Fruit fly (Drosophila melanogaster): ENCODE measurements around the gene CecB.

Gene CecB

DNA sequence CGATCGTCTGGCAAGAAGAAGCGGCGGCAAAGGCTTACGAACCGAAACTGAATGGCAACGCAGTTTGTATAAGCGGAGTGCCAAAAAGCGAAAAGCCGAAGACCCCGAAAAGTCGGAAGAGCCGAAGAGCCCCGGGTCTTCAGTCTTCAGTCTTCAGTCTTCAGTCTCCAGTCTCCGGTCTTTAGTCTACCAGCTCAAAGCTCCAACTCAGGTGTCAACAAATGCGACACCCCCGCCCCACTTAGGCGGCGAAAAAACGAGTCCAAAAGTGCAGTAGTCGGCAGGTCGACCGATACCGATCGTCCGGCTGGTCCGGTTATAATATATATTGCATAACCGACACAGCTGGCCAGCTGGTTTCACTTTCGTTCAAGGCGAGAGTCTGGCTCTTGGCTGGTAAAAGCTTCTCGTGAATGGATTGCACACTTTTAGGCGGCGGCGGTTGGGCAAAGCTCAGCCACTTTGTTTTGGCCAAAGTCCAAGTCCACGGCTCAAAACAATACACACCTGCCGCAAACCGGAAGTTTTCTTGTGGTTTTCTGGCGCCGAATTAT lies 29.7 kb upstream of the CecB start, which contains the start of gene CG9737:
Gene CG9737 (minus strand): TSS at position 51 of the 554 bp plus-strand sequence.
- TF ChIP-seq gl (tag; optimal IDR thresholded peaks at IDR 0.05) (peak; percentile 90), CG14655 (GFP tag; optimal IDR thresholded peaks at IDR 0.05) (peak; percentile 82), EcR (GFP tag; optimal IDR thresholded peaks at IDR 0.05) (peak; percentile 88), CG12605 (GFP tag; IDR thresholded peaks at IDR 0.05) (peak; percentile 85), Pif1B (GFP tag; optimal IDR thresholded peaks at IDR 0.05) (peak; percentile 78), D1 (tag; optimal IDR thresholded peaks at IDR 0.05) (no peak), Snoo (tag; optimal IDR thresholded peaks at IDR 0.05) (peak; percentile 91), CG15710 (tag; optimal IDR thresholded peaks at IDR 0.05) (peak; percentile 22), CG17806 (tag; optimal IDR thresholded peaks at IDR 0.05) (peak; percentile 41), CG10348 (GFP tag; IDR thresholded peaks at IDR 0.05) (no peak), CG8159 (tag; optimal IDR thresholded peaks at IDR 0.05) (peak; percentile 36), fd96Ca (GFP tag; IDR thresholded peaks at IDR 0.05) (peak; percentile 71), CG8301 (tag; optimal IDR thresholded peaks at IDR 0.05) (peak; percentile 79), CG9948 (tag; optimal IDR thresholded peaks at IDR 0.05) (peak; percentile 19), CG34367 (tag; optimal IDR thresholded peaks at IDR 0.05) (peak; percentile 46), Ets98B (GFP tag; IDR thresholded peaks at IDR 0.05) (peak; percentile 81), CG4496 (GFP tag; IDR thresholded peaks at IDR 0.05) (peak; percentile 85), CG32121 (GFP tag; IDR thresholded peaks at IDR 0.05) (peak; percentile 68), CG13204 (GFP tag; optimal IDR thresholded peaks at IDR 0.05) (peak; percentile 80), Pif1A (GFP tag; optimal IDR thresholded peaks at IDR 0.05) (peak; percentile 76), rn (GFP tag; IDR thresholded peaks at IDR 0.05) (no peak)

DNA sequence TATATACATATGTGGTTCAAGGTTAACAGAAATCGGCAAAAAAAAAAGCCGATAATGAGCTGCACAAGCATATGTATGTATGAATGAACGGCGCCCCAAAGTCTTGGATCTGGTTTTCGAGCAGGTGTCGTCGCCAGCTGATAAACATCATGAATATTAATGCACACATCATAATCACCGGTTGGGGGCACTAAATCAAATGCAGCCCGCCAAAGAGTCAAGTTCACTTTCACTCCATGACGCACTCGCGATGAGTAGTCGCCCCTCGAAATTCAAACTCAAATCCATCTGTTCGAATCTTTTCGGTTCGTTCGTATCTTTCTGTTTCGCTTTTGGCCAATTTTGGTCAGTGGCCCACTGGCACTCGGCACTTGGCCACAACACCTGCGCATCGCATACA lies 26.6 kb upstream of the CecB start:
- TF ChIP-seq CG14655 (GFP tag; optimal IDR thresholded peaks at IDR 0.05) (no peak), CG12605 (GFP tag; IDR thresholded peaks at IDR 0.05) (no peak), rn (GFP tag; IDR thresholded peaks at IDR 0.05) (no peak), CG32121 (GFP tag; IDR thresholded peaks at IDR 0.05) (no peak), CG13204 (GFP tag; optimal IDR thresholded peaks at IDR 0.05) (no peak), CG17806 (tag; optimal IDR thresholded peaks at IDR 0.05) (no peak), CG8301 (tag; optimal IDR thresholded peaks at IDR 0.05) (no peak), Pif1B (GFP tag; optimal IDR thresholded peaks at IDR 0.05) (no peak), CG10348 (GFP tag; IDR thresholded peaks at IDR 0.05) (no peak), Snoo (tag; optimal IDR thresholded peaks at IDR 0.05) (no peak), fd96Ca (GFP tag; IDR thresholded peaks at IDR 0.05) (no peak), Ets98B (GFP tag; IDR thresholded peaks at IDR 0.05) (no peak), D1 (tag; optimal IDR thresholded peaks at IDR 0.05) (no peak), CG15710 (tag; optimal IDR thresholded peaks at IDR 0.05) (no peak), Pif1A (GFP tag; optimal IDR thresholded peaks at IDR 0.05) (no peak), CG34367 (tag; optimal IDR thresholded peaks at IDR 0.05) (no peak), EcR (GFP tag; optimal IDR thresholded peaks at IDR 0.05) (no peak), CG9948 (tag; optimal IDR thresholded peaks at IDR 0.05) (no peak)

DNA sequence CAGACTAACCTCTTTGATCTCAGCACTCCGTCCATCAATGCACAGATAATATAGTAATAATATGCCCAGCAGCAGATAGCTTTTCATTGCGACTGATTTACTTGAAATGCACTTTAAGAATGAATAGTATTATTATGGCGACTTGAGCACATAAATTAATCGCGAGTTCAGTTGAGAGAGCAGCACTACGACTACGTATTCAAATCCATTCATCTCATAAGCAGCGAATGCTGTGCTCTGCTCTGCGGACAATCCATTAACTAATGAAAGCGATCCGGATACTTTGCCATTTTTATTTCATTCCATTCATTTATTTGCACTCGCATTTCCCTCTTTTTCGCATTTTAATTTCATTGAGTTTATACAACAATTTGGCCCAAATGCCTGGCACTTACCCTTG lies 24.0 kb upstream of the CecB start, which contains the start of gene CG43448:
Gene CG43448 (minus strand): TSS at position 101 of the 400 bp plus-strand sequence.
- TF ChIP-seq CG8301 (tag; optimal IDR thresholded peaks at IDR 0.05): no peak
- no peak for TF ChIP-seq Ets98B (GFP tag; IDR thresholded peaks at IDR 0.05)
- TF ChIP-seq CG17806 (tag; optimal IDR thresholded peaks at IDR 0.05): no peak
- TF ChIP-seq Pif1A (GFP tag; optimal IDR thresholded peaks at IDR 0.05): no peak
- TF ChIP-seq CG34367 (tag; optimal IDR thresholded peaks at IDR 0.05): no peak
- TF ChIP-seq CG8159 (tag; optimal IDR thresholded peaks at IDR 0.05): no peak
- TF ChIP-seq CG15710 (tag; optimal IDR thresholded peaks at IDR 0.05): no peak
- no peak for TF ChIP-seq CG10348 (GFP tag; IDR thresholded peaks at IDR 0.05)
- no peak for TF ChIP-seq rn (GFP tag; IDR thresholded peaks at IDR 0.05)
- TF ChIP-seq Pif1B (GFP tag; optimal IDR thresholded peaks at IDR 0.05): no peak
- TF ChIP-seq CG4496 (GFP tag; IDR thresholded peaks at IDR 0.05): no peak
- no peak for TF ChIP-seq CG14655 (GFP tag; optimal IDR thresholded peaks at IDR 0.05)
- TF ChIP-seq D1 (tag; optimal IDR thresholded peaks at IDR 0.05): no peak

DNA sequence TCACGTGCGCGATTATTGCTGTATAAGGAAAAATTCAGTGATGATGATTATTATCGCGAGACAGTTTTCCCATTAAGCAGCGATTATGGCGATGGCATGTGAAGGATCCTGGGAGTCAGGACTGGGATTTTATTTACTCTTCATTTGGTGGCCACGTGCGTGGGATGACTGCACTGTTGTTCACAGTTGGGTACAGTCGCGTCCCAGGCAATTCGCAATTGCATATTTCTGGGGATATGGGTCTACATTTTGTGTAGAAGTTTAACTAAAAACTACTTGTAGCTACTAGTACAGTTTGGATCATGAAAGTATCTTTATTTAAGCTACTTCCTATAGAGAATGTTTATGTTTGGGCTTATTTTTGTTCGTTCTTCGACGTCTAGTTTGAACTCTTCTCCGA lies 23.4 kb upstream of the CecB start:
- TF ChIP-seq CG15710 (tag; optimal IDR thresholded peaks at IDR 0.05) (no peak), Ets98B (GFP tag; IDR thresholded peaks at IDR 0.05) (no peak), EcR (GFP tag; optimal IDR thresholded peaks at IDR 0.05) (no peak), CG10348 (GFP tag; IDR thresholded peaks at IDR 0.05) (no peak), CG4496 (GFP tag; IDR thresholded peaks at IDR 0.05) (no peak), CG32121 (GFP tag; IDR thresholded peaks at IDR 0.05) (no peak), fd96Ca (GFP tag; IDR thresholded peaks at IDR 0.05) (no peak), D1 (tag; optimal IDR thresholded peaks at IDR 0.05) (no peak), CG8301 (tag; optimal IDR thresholded peaks at IDR 0.05) (no peak), rn (GFP tag; IDR thresholded peaks at IDR 0.05) (no peak), gl (tag; optimal IDR thresholded peaks at IDR 0.05) (no peak), CG9948 (tag; optimal IDR thresholded peaks at IDR 0.05) (no peak), CG34367 (tag; optimal IDR thresholded peaks at IDR 0.05) (no peak), CG13204 (GFP tag; optimal IDR thresholded peaks at IDR 0.05) (no peak), Pif1A (GFP tag; optimal IDR thresholded peaks at IDR 0.05) (no peak), Pif1B (GFP tag; optimal IDR thresholded peaks at IDR 0.05) (no peak), CG8159 (tag; optimal IDR thresholded peaks at IDR 0.05) (no peak), Snoo (tag; optimal IDR thresholded peaks at IDR 0.05) (no peak), CG12605 (GFP tag; IDR thresholded peaks at IDR 0.05) (no peak), CG14655 (GFP tag; optimal IDR thresholded peaks at IDR 0.05) (no peak)

DNA sequence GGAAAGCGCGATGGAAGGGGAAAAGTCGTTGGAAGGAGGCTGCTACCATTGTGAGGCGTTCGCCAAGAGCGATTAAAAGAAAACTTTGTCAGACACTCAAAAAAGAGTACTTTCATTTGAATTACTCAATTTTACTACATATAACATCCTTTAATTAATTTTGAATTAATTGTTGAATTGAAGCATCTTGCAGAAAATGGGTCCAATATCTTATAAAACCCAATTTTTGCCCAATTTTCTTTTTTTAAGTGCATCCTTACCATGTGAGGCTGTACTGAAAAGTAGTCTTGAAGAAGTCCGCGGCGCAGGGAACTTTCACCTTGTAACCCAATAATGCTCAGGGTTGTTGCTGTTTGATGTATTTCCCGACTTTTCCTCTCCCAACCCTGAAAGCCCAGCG lies 21.7 kb upstream of the CecB start:
- TF ChIP-seq Pif1B (GFP tag; optimal IDR thresholded peaks at IDR 0.05) (no peak), CG12605 (GFP tag; IDR thresholded peaks at IDR 0.05) (no peak), gl (tag; optimal IDR thresholded peaks at IDR 0.05) (no peak), fd96Ca (GFP tag; IDR thresholded peaks at IDR 0.05) (no peak), Pif1A (GFP tag; optimal IDR thresholded peaks at IDR 0.05) (no peak), EcR (GFP tag; optimal IDR thresholded peaks at IDR 0.05) (no peak), Snoo (tag; optimal IDR thresholded peaks at IDR 0.05) (no peak), CG14655 (GFP tag; optimal IDR thresholded peaks at IDR 0.05) (no peak), CG13204 (GFP tag; optimal IDR thresholded peaks at IDR 0.05) (no peak), D1 (tag; optimal IDR thresholded peaks at IDR 0.05) (no peak), CG8159 (tag; optimal IDR thresholded peaks at IDR 0.05) (no peak), Ets98B (GFP tag; IDR thresholded peaks at IDR 0.05) (no peak), CG15710 (tag; optimal IDR thresholded peaks at IDR 0.05) (no peak), CG32121 (GFP tag; IDR thresholded peaks at IDR 0.05) (no peak)

All from whole organism, pupa.